Worm (Caenorhabditis elegans): Measurements from ENCODE around the gene Y45F10B.13.

The Y45F10B.13 gene

ce11 chrIV:13502806-13503363 is 58.6 kb downstream of the Y45F10B.13 start, which contains the start of gene tbc-9:
Gene tbc-9 (minus strand): TSS chrIV:13502856.
- TF ChIP-seq sem-4 (tag; optimal IDR thresholded peaks at IDR 0.05) (no peak), mdl-1 (tag; optimal IDR thresholded peaks at IDR 0.05) (no peak), snpc-4 (tag; optimal IDR thresholded peaks at IDR 0.05) (no peak), ztf-11 (tag; optimal IDR thresholded peaks at IDR 0.05) (no peak), nhr-129 (tag; optimal IDR thresholded peaks at IDR 0.05) (peak; percentile 42), C34F6.9 (tag; optimal IDR thresholded peaks at IDR 0.05) (peak; percentile 19), unc-55 (GFP tag; optimal IDR thresholded peaks at IDR 0.05) (peak; percentile 18), lin-11 (tag; optimal IDR thresholded peaks at IDR 0.05) (no peak), ama-1 (optimal IDR thresholded peaks at IDR 0.05) (no peak)

Measured in whole organism, L2 larva.